Worm (Caenorhabditis elegans) whole organism, early embryonic: ENCODE measurements around the gene fezf-1.

Source experiments
- B0310.2 ChIP-seq: sonication (generic microtip); optimal IDR thresholded peaks from 2 replicates; lab custom pipeline; 2016; ENCODE audit warnings: mild to moderate bottlenecking, missing genetic modification characterization, missing compliant biosample characterization
- ama-1 ChIP-seq: fragments of 150-350 bp; optimal IDR thresholded peaks from 2 replicates; lab custom pipeline; 2014
- ets-7 ChIP-seq: sonication (generic microtip); optimal IDR thresholded peaks from 2 replicates; lab custom pipeline; 2016; ENCODE audit warnings: missing genotype, missing genetic modification characterization, missing compliant biosample characterization
- flt-1 ChIP-seq: fragments of 200-800 bp; sonication (Bioruptor generic); IDR thresholded peaks from 2 replicates; pipeline ENCODE4 v1.3.6; 2022; ENCODE audit warnings: missing genetic modification characterization, missing compliant biosample characterization
- hmg-4 ChIP-seq: fragments of 200-800 bp; sonication (Bioruptor generic); optimal IDR thresholded peaks from 2 replicates; lab custom pipeline; 2018; ENCODE audit warnings: mild to moderate bottlenecking, missing genetic modification characterization, missing compliant biosample characterization
- hnd-1 ChIP-seq: sonication (generic microtip); optimal IDR thresholded peaks from 2 replicates; lab custom pipeline; 2016; ENCODE audit warnings: missing genetic modification characterization, missing compliant biosample characterization
- pes-1 ChIP-seq: fragments of 200-800 bp; sonication (Bioruptor generic); IDR thresholded peaks from 2 replicates; pipeline ENCODE4 v1.3.6; 2022; ENCODE audit warnings: missing genetic modification reagents, missing genetic modification characterization, missing compliant biosample characterization
- sea-1 ChIP-seq: fragments of 200-800 bp; sonication (Bioruptor generic); conservative IDR thresholded peaks from 2 replicates; pipeline ENCODE4 v1.3.6; 2022; ENCODE audit warnings: missing genetic modification characterization, missing compliant biosample characterization
- tra-4 ChIP-seq: sonication (generic microtip); optimal IDR thresholded peaks from 2 replicates; lab custom pipeline; 2017; ENCODE audit warnings: missing genetic modification characterization, missing compliant biosample characterization

- TF ChIP-seq ets-7 (tag; lab: Kevin White, UChicago) (no peak), B0310.2 (tag; lab: Kevin White, UChicago) (no peak), tra-4 (tag; lab: Kevin White, UChicago) (no peak), sea-1 (no peak), ama-1 (lab: Kevin White, UChicago) (no peak), flt-1 (GFP tag; lab: Robert Waterston, UW) (no peak), hnd-1 (tag; lab: Kevin White, UChicago) (no peak), pes-1 (GFP tag; lab: Robert Waterston, UW) (no peak), hmg-4 (GFP tag; lab: Kevin White, UChicago) (no peak)
These were observed 17.7 kb downstream of the fezf-1 start for ce11 chrIV:13483596-13483995.
